Fruit fly (Drosophila melanogaster): ENCODE results near the gene CG34124.

The CG34124 gene

DNA sequence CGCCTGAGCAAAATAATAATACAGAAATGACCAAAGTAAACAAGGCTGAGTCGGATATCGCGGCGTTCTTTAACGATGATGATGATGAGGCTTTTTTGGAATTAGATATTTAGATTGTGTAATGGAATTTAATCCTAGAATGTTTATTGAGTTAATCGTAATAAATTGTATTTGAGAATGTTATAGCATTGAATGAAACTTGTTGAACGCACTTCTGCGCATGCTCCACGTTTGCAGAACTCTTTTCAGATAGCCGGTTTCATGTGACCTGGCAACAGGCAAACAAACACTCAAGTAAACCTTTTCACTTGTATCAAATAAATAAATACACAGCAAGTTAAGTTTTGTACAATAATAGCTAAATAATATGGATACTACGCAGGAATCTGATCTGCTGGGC lies at the start of gene CG34124:
TSS of gene CG34124 (plus strand) at position 301 of the 400 bp plus-strand sequence.
- TF ChIP-seq Myc (optimal IDR thresholded peaks at IDR 0.05): no peak

DNA sequence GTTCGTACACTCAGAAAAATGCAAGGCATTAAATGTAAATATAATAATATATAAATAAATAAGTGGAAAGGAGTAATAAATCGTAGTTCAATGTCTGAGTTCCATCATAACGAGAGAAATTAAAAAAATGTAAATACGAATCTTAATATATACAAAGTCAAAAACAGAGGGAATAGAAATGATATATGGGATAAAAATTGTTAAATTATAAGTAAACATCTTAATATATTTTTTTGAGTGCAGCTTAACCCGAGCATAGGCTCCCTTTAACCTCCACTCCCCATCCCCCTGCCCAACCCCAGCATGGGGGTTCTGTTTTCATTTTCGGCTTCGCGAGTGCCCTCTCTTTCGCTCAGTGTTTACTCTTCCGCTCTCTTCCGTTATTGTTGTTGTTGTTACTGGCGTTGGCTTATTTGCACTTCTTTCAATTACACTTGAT lies 42.5 kb upstream of the CG34124 start:
- no peak for TF ChIP-seq Myc (optimal IDR thresholded peaks at IDR 0.05)
- TF ChIP-seq psq (optimal IDR thresholded peaks at IDR 0.05): no peak
- TF ChIP-seq h (optimal IDR thresholded peaks at IDR 0.05): no peak
- TF ChIP-seq ttk (optimal IDR thresholded peaks at IDR 0.05): no peak
- no peak for TF ChIP-seq Sin3A (optimal IDR thresholded peaks at IDR 0.05)
- no peak for TF ChIP-seq insv (optimal IDR thresholded peaks at IDR 0.05)

- no peak for TF ChIP-seq psq (optimal IDR thresholded peaks at IDR 0.05)
- TF ChIP-seq h (optimal IDR thresholded peaks at IDR 0.05): no peak
- no peak for TF ChIP-seq insv (optimal IDR thresholded peaks at IDR 0.05)
- no peak for TF ChIP-seq ttk (optimal IDR thresholded peaks at IDR 0.05)
- no peak for TF ChIP-seq Sin3A (optimal IDR thresholded peaks at IDR 0.05)
- TF ChIP-seq Myc (optimal IDR thresholded peaks at IDR 0.05): no peak
These were observed 41.5 kb upstream of the CG34124 start for dm6 chr2L:4916738-4917137.

dm6 chr2L:4928340-4928739 lies 29.9 kb upstream of the CG34124 start:
- TF ChIP-seq insv (optimal IDR thresholded peaks at IDR 0.05) (no peak), psq (optimal IDR thresholded peaks at IDR 0.05) (no peak), Sin3A (optimal IDR thresholded peaks at IDR 0.05) (no peak), ttk (optimal IDR thresholded peaks at IDR 0.05) (no peak), h (optimal IDR thresholded peaks at IDR 0.05) (no peak), Myc (optimal IDR thresholded peaks at IDR 0.05) (no peak)

- no peak for TF ChIP-seq insv (optimal IDR thresholded peaks at IDR 0.05)
- TF ChIP-seq Sin3A (optimal IDR thresholded peaks at IDR 0.05): no peak
- no peak for TF ChIP-seq h (optimal IDR thresholded peaks at IDR 0.05)
- TF ChIP-seq psq (optimal IDR thresholded peaks at IDR 0.05): no peak
- TF ChIP-seq ttk (optimal IDR thresholded peaks at IDR 0.05): no peak
- no peak for TF ChIP-seq Myc (optimal IDR thresholded peaks at IDR 0.05)
These were observed 27.7 kb upstream of the CG34124 start for dm6 chr2L:4930541-4930940.

DNA sequence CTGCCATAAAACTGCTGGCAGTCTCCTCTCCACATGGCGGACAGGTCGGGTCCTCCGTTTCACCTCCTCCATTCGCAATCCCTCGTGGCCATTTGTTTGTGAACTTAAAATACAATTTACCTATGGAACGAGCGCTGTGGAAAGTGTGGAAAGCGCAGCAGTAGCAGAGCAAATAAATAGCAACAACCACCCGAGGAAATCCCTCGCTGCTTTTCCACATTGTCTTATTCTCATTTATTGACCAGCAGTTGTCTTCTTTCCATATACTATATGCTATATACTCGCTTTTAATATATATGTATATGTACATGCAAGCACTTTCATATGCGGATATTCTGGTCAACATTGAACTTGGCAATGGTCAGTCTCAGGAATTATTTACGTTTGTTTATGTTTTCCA lies 25.9 kb upstream of the CG34124 start, which contains the start of gene hoe1:
TSS of gene hoe1 (minus strand) at position 101 of the 400 bp plus-strand sequence.
- TF ChIP-seq h (optimal IDR thresholded peaks at IDR 0.05): no peak
- no peak for TF ChIP-seq insv (optimal IDR thresholded peaks at IDR 0.05)
- no peak for TF ChIP-seq ttk (optimal IDR thresholded peaks at IDR 0.05)
- no peak for TF ChIP-seq psq (optimal IDR thresholded peaks at IDR 0.05)
- TF ChIP-seq Sin3A (optimal IDR thresholded peaks at IDR 0.05): no peak
- no peak for TF ChIP-seq Myc (optimal IDR thresholded peaks at IDR 0.05)

- TF ChIP-seq insv (optimal IDR thresholded peaks at IDR 0.05): no peak
- TF ChIP-seq Sin3A (optimal IDR thresholded peaks at IDR 0.05): no peak
- TF ChIP-seq psq (optimal IDR thresholded peaks at IDR 0.05): no peak
- no peak for TF ChIP-seq Myc (optimal IDR thresholded peaks at IDR 0.05)
- no peak for TF ChIP-seq ttk (optimal IDR thresholded peaks at IDR 0.05)
- no peak for TF ChIP-seq h (optimal IDR thresholded peaks at IDR 0.05)
These were observed 21.8 kb upstream of the CG34124 start, which contains the start of gene hoe2 for dm6 chr2L:4936325-4936869. Gene hoe2 (minus strand): TSS chr2L:4936450.

DNA sequence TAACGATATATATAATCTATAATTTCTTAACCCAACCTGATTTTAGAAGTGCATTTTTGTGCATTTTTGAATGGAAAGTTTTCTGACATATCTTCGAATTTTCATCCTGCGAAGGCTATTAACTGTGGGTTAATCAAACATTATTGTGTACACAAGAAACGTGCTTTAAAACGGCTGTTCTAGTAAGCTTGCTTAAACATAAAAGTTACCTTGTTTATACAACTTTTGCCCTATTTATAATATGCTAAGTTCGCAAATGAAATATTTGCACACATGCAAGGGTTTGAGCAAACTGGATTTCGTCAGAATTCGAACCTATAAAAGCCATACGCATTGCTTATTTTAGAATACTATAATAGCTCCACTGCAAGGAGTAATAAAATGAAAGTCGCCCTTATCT lies 21.2 kb upstream of the CG34124 start, which contains the start of gene Sgs1:
TSS of gene Sgs1 (plus strand) at position 350 of the 400 bp plus-strand sequence.
- no peak for TF ChIP-seq psq (optimal IDR thresholded peaks at IDR 0.05)
- no peak for TF ChIP-seq h (optimal IDR thresholded peaks at IDR 0.05)
- TF ChIP-seq ttk (optimal IDR thresholded peaks at IDR 0.05): no peak
- no peak for TF ChIP-seq insv (optimal IDR thresholded peaks at IDR 0.05)
- TF ChIP-seq Sin3A (optimal IDR thresholded peaks at IDR 0.05): no peak
- no peak for TF ChIP-seq Myc (optimal IDR thresholded peaks at IDR 0.05)

- TF ChIP-seq insv (optimal IDR thresholded peaks at IDR 0.05) (no peak), Myc (optimal IDR thresholded peaks at IDR 0.05) (no peak), Sin3A (optimal IDR thresholded peaks at IDR 0.05) (no peak), h (optimal IDR thresholded peaks at IDR 0.05) (no peak), psq (optimal IDR thresholded peaks at IDR 0.05) (no peak), ttk (optimal IDR thresholded peaks at IDR 0.05) (no peak)
These were observed 15.9 kb upstream of the CG34124 start, which contains the start of gene synr for dm6 chr2L:4942257-4942792. Gene synr (plus strand): TSS chr2L:4942742.

- no peak for TF ChIP-seq ttk (optimal IDR thresholded peaks at IDR 0.05)
- TF ChIP-seq psq (optimal IDR thresholded peaks at IDR 0.05): no peak
- TF ChIP-seq Myc (optimal IDR thresholded peaks at IDR 0.05): no peak
- no peak for TF ChIP-seq h (optimal IDR thresholded peaks at IDR 0.05)
- TF ChIP-seq insv (optimal IDR thresholded peaks at IDR 0.05): no peak
- no peak for TF ChIP-seq Sin3A (optimal IDR thresholded peaks at IDR 0.05)
These were observed 12.9 kb upstream of the CG34124 start, which contains the start of the genes mRpL24 and betaggt-I for dm6 chr2L:4945300-4945699. Gene mRpL24 (minus strand): TSS chr2L:4945361. Gene betaggt-I (plus strand): TSS chr2L:4945579.

DNA sequence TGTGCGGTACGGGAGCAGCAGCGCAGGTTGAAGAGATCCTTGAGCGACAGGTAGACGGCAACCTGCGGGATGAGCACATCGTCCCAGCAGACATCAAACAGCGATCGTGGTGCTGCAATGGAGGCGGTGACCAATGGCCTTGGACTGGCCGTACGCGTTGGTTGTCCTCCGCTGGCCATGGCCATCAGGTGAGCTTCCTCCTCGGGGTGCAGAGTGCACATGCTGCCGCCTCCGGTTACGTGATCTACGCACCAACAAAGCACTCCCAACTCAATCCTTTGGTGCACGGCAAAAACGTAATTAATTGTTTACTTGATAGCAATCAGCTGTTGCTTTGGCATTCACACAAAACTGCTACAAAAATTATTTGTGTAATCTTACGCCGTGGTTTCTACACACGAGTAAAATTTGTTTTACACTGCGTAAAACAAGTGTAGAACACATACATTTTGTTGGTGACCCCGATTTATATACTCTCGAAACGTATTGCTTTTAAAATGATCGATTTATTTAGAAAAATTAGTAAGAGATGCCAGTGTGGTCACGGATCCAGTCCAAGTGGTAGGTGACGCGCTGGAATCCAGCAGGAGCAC lies 8.7 kb upstream of the CG34124 start, which contains the start of gene jet:
TSS of gene jet (minus strand) at position 332 of the 593 bp plus-strand sequence.
- TF ChIP-seq Myc (optimal IDR thresholded peaks at IDR 0.05) (no peak), h (optimal IDR thresholded peaks at IDR 0.05) (no peak), Sin3A (optimal IDR thresholded peaks at IDR 0.05) (no peak), ttk (optimal IDR thresholded peaks at IDR 0.05) (no peak), insv (optimal IDR thresholded peaks at IDR 0.05) (no peak)

dm6 chr2L:4950667-4951066 lies 7.5 kb upstream of the CG34124 start, which contains the start of gene Jon25Biii:
Gene Jon25Biii (minus strand): TSS chr2L:4950767.
- no peak for TF ChIP-seq insv (optimal IDR thresholded peaks at IDR 0.05)
